Worm (Caenorhabditis elegans) whole organism, L1 larva: ENCODE data around the gene sulp-7.

ENCODE experiments used
- aly-2 ChIP-seq: fragments of 150-350 bp; optimal IDR thresholded peaks from 2 replicates; lab custom pipeline; 2014; ENCODE audit warnings: missing biosample characterization, missing genetic modification characterization
- ceh-8 ChIP-seq: fragments of 200-800 bp; sonication (Bioruptor generic); optimal IDR thresholded peaks from 2 replicates; lab custom pipeline; 2018; ENCODE audit warnings: mild to moderate bottlenecking, missing genetic modification characterization, moderate library complexity, missing compliant biosample characterization
- elt-2 ChIP-seq: sonication (generic microtip); optimal IDR thresholded peaks from 2 replicates; lab custom pipeline; 2016; ENCODE audit warnings: missing genetic modification characterization, mild to moderate bottlenecking, inconsistent platforms, missing compliant biosample characterization, missing genetic modification reagents
- fos-1 ChIP-seq: fragments of 150-350 bp; optimal IDR thresholded peaks from 2 replicates; lab custom pipeline; 2014; ENCODE audit warnings: missing biosample characterization, missing genetic modification characterization
- grh-1 ChIP-seq: fragments of 200-800 bp; sonication (Bioruptor generic); IDR thresholded peaks from 2 replicates; pipeline ENCODE4 v1.3.6; 2022; ENCODE audit warnings: missing genetic modification reagents, missing genetic modification characterization, missing compliant biosample characterization
- lin-15B ChIP-seq: fragments of 150-350 bp; sonication (generic microtip); optimal IDR thresholded peaks from 3 replicates; lab custom pipeline; 2014; ENCODE audit warnings: missing biosample characterization, missing genetic modification characterization
- mdl-1 ChIP-seq, 2 experiments: fragments of 150-350 bp; optimal IDR thresholded peaks; 2 replicates each; lab custom pipeline; 2014 to 2017; ENCODE audit warnings: missing biosample characterization in 2 of 2, missing genetic modification characterization in 2 of 2, inconsistent platforms in 1 of 2
- nhr-28 ChIP-seq: fragments of 150-350 bp; optimal IDR thresholded peaks from 2 replicates; lab custom pipeline; 2014; ENCODE audit warnings: missing biosample characterization, missing genetic modification characterization
- nhr-76 ChIP-seq: sonication (generic microtip); optimal IDR thresholded peaks from 2 replicates; lab custom pipeline; 2017; ENCODE audit warnings: missing biosample characterization, missing genetic modification characterization
- swsn-7 ChIP-seq: sonication (generic microtip); optimal IDR thresholded peaks from 2 replicates; lab custom pipeline; 2016; ENCODE audit warnings: missing genetic modification characterization, missing compliant biosample characterization
- unc-62 ChIP-seq: fragments of 150-350 bp; optimal IDR thresholded peaks from 2 replicates; lab custom pipeline; 2014; ENCODE audit warnings: missing biosample characterization, missing genetic modification reagents, missing genetic modification characterization
- zip-4 ChIP-seq: fragments of 200-800 bp; sonication (Bioruptor generic); optimal IDR thresholded peaks from 2 replicates; lab custom pipeline; 2018; ENCODE audit warnings: mild to moderate bottlenecking, missing genetic modification characterization, moderate library complexity, missing compliant biosample characterization

- TF ChIP-seq nhr-76 (tag; lab: Kevin White, UChicago), result no peak
- TF ChIP-seq grh-1 (GFP tag; lab: Robert Waterston, UW), result no peak
- no peak for TF ChIP-seq elt-2 (tag; lab: Kevin White, UChicago)
- no peak for TF ChIP-seq unc-62 (GFP tag; lab: Kevin White, UChicago)
- no peak for TF ChIP-seq fos-1 (tag; lab: Kevin White, UChicago)
- no peak for TF ChIP-seq zip-4 (GFP tag; lab: Kevin White, UChicago)
- peak; percentile 53 for TF ChIP-seq ceh-8
- no peak for TF ChIP-seq lin-15B (tag; lab: Kevin White, UChicago)
- no peak for TF ChIP-seq aly-2 (tag; lab: Kevin White, UChicago)
- TF ChIP-seq mdl-1 (tag; optimal IDR thresholded peaks at IDR 0.05; lab: Kevin White, UChicago), result no peak
- no peak for TF ChIP-seq swsn-7 (tag; lab: Kevin White, UChicago)
- no peak for TF ChIP-seq nhr-28 (tag; lab: Kevin White, UChicago)
Measured at ce11 chrX:11050335-11050734, 30.1 kb upstream of the sulp-7 start.
